Fruit fly (Drosophila melanogaster): ENCODE results near the gene CG43221.
A peak's percentile ranks its signal among the peaks of the same experiment; 100 is the strongest.

Gene CG43221

DNA sequence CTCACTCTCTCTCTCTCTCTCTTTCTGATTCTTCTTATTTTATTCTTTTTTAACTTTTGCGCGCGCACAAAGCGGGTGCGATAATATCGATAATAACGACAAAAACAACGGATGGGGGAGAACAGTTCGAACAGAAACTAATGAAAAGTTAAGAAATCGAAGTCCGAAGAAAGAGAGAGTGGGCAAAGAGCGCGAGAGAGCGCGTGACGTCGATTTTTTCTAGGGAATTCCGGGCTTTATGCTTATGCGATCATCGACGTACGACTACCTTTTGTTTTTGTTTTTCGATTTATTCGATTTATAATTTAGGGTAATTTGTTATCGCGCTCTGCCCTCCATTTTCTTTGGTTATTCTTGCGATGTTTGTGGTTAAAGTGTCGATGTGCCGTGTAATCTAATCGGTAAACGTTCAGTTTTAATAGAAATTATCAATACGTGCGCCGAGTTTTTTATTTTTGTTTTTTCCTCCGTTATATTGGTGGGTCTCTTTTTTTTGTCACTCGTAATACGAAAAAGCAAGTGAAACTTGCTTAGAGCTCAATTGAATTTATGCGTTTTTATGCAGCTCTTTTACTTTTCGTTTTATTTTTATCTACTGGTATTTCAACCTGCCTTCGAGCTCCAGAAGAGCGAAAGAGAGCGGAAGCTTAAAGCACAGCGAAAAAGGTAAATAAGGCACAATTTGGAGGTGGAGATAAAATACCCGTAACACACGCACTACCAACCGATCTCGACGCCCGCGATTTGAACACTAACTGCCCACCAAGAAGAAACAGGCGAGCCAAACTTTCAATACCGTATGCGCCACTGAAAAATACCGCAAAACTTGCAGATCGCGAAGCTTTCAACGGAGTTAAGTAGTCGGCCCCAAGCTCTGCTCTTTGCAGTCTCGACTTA, 35.7 kb upstream of the CG43221 start, which contains the start of gene dl (continued):
- TF ChIP-seq Sox102F (GFP tag; optimal IDR thresholded peaks at IDR 0.05) (peak; percentile 9), fd85E (GFP tag; optimal IDR thresholded peaks at IDR 0.05) (no peak), CG4318 (GFP tag; optimal IDR thresholded peaks at IDR 0.05) (peak; percentile 65), Ets96B (tag; optimal IDR thresholded peaks at IDR 0.05) (peak; percentile 36), CG32006 (GFP tag; optimal IDR thresholded peaks at IDR 0.05) (peak; percentile 91), achi (GFP tag; optimal IDR thresholded peaks at IDR 0.05) (peak; percentile 25), Sox14 (GFP tag; optimal IDR thresholded peaks at IDR 0.05) (peak; percentile 50), CG8119 (GFP tag; IDR thresholded peaks at IDR 0.05) (peak; percentile 81), Blimp-1 (GFP tag; optimal IDR thresholded peaks at IDR 0.05) (peak; percentile 9), CG11902 (GFP tag; optimal IDR thresholded peaks at IDR 0.05) (no peak), net (GFP tag; optimal IDR thresholded peaks at IDR 0.05) (peak; percentile 65), CG6854 (GFP tag; optimal IDR thresholded peaks at IDR 0.05) (no peak), fd59A (GFP tag; optimal IDR thresholded peaks at IDR 0.05) (no peak), CG10669 (GFP tag; optimal IDR thresholded peaks at IDR 0.05) (peak; percentile 26), fkh (GFP tag; optimal IDR thresholded peaks at IDR 0.05) (peak; percentile 80), acj6 (GFP tag; optimal IDR thresholded peaks at IDR 0.05) (peak; percentile 36)

DNA sequence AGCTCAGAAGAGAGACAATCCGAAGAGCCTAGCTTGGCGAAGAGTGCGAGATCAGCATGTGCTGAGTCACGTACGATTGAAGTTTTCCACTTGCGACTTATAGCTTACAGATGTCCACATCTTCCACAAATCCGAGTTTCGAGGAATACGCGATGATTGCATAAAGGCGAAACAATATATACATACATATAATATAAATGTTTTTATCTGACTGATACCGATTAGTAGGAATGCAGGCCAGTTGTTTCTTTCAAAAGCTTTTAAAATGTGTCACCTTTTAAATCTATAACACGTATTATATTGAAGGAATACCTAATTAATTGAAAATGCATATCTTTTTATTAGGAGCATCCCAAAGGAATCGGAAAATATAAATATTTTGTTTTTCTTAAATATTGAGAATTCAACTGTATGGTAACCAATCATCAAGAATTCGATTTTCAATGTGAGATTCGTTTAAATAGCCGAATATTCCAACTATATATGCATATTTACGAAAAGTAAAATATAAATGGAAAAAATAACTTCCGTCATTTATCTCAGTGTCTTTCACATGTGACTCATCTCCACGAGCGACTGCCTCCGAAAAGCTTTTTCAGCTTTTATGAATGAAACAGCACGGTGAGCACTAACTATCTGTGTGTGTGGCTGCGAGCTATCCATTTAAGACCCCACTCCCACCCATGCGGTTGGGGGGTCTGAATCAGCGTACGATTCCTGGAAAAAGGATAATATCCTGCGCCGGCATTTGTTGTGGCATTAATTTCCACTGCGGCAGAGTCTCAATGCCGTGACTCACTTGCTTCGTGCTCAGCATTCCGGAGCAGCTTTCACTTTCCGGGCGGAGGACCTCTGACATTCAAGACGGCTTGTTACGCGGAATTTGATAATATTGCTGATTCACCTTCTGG, 34.8 kb upstream of the CG43221 start:
- TF ChIP-seq spab (GFP tag; optimal IDR thresholded peaks at IDR 0.05) (peak; percentile 52), CG6808 (GFP tag; optimal IDR thresholded peaks at IDR 0.05) (peak; percentile 61), salr (GFP tag; optimal IDR thresholded peaks at IDR 0.05) (peak; percentile 32 to 72), ss (GFP tag; optimal IDR thresholded peaks at IDR 0.05) (peak; percentile 3 to 58), svp (GFP tag) (peak; percentile 88), CG7368 (GFP tag; optimal IDR thresholded peaks at IDR 0.05) (peak; percentile 65), CG9139 (GFP tag; optimal IDR thresholded peaks at IDR 0.05) (no peak), Hr38 (GFP tag; optimal IDR thresholded peaks at IDR 0.05) (no peak), Sox14 (GFP tag; optimal IDR thresholded peaks at IDR 0.05) (peak; percentile 76), Sox102F (GFP tag; optimal IDR thresholded peaks at IDR 0.05) (peak; percentile 67), CG10669 (GFP tag; optimal IDR thresholded peaks at IDR 0.05) (peak; percentile 71), fd59A (GFP tag; optimal IDR thresholded peaks at IDR 0.05) (peak; percentile 58), Ets96B (tag; optimal IDR thresholded peaks at IDR 0.05) (peak; percentile 62), CG3032 (tag; optimal IDR thresholded peaks at IDR 0.05) (peak; percentile 63), CG4318 (GFP tag; optimal IDR thresholded peaks at IDR 0.05) (peak; percentile 47), CG6163 (GFP tag; IDR thresholded peaks at IDR 0.05) (no peak; the same call in 2 of the 3 replicates), CG16779 (tag; optimal IDR thresholded peaks at IDR 0.05) (peak; percentile 62), CG10631 (GFP tag; optimal IDR thresholded peaks at IDR 0.05) (peak; percentile 71), Met (GFP tag; optimal IDR thresholded peaks at IDR 0.05) (peak; percentile 81), acj6 (GFP tag; optimal IDR thresholded peaks at IDR 0.05) (peak; percentile 78), esn (GFP tag; optimal IDR thresholded peaks at IDR 0.05) (peak; percentile 86), Ets21C (GFP tag; optimal IDR thresholded peaks at IDR 0.05) (peak; percentile 59), dsx (GFP tag; optimal IDR thresholded peaks at IDR 0.05; ENCODE audit: poor library complexity, severe bottlenecking) (no peak), CG1621 (tag; optimal IDR thresholded peaks at IDR 0.05) (peak; percentile 35), pdm3 (GFP tag; optimal IDR thresholded peaks at IDR 0.05) (peak; percentile 78), Eip93F (GFP tag; optimal IDR thresholded peaks at IDR 0.05) (no peak), topi (GFP tag; optimal IDR thresholded peaks at IDR 0.05) (peak; percentile 84), CG8119 (GFP tag; IDR thresholded peaks at IDR 0.05) (peak; percentile 63; the same call in 2 of the 3 replicates), CG8319 (GFP tag; optimal IDR thresholded peaks at IDR 0.05) (peak; percentile 49), CG11762 (GFP tag; optimal IDR thresholded peaks at IDR 0.05; ENCODE audit: insufficient read depth) (peak; percentile 62), vri (GFP tag; optimal IDR thresholded peaks at IDR 0.05) (peak; percentile 31), CG15336 (GFP tag; IDR thresholded peaks at IDR 0.05) (no peak; the same call in 1 of the 2 replicates), Eip78C (GFP tag) (peak; percentile 96), achi (GFP tag; optimal IDR thresholded peaks at IDR 0.05) (peak; percentile 72), lz (GFP tag; optimal IDR thresholded peaks at IDR 0.05) (peak; percentile 74), Hr39 (GFP tag; optimal IDR thresholded peaks at IDR 0.05) (peak; percentile 72)
